Fruit fly (Drosophila melanogaster): ENCODE data around the gene CG7556.

The CG7556 gene

dm6 chrX:19152570-19153287, 26.9 kb downstream of the CG7556 start:
- TF ChIP-seq Mnt (GFP tag; optimal IDR thresholded peaks at IDR 0.05) (peak; percentile 22), ovo (GFP tag; optimal IDR thresholded peaks at IDR 0.05) (peak; percentile 62), cnc (optimal IDR thresholded peaks at IDR 0.05) (no peak), toe (GFP tag; optimal IDR thresholded peaks at IDR 0.05) (peak; percentile 58), CG5204 (GFP tag; optimal IDR thresholded peaks at IDR 0.05) (peak; percentile 72), bab1 (GFP tag; optimal IDR thresholded peaks at IDR 0.05) (peak; percentile 64), CG11617 (GFP tag; optimal IDR thresholded peaks at IDR 0.05) (peak; percentile 87), CG1620 (GFP tag; optimal IDR thresholded peaks at IDR 0.05) (peak; percentile 15), tj (GFP tag; optimal IDR thresholded peaks at IDR 0.05) (peak; percentile 23), CG14711 (tag; optimal IDR thresholded peaks at IDR 0.05) (peak; percentile 76), Hr96 (GFP tag; optimal IDR thresholded peaks at IDR 0.05) (peak; percentile 56), cic (GFP tag; optimal IDR thresholded peaks at IDR 0.05) (no peak), CG33017 (tag; optimal IDR thresholded peaks at IDR 0.05) (peak; percentile 45), Clk (GFP tag; optimal IDR thresholded peaks at IDR 0.05) (no peak), CG7045 (GFP tag; optimal IDR thresholded peaks at IDR 0.05) (peak; percentile 57), pad (GFP tag; optimal IDR thresholded peaks at IDR 0.05) (peak; percentile 16), CG7101 (tag; optimal IDR thresholded peaks at IDR 0.05) (peak; percentile 74), kay (GFP tag; ENCODE audit: borderline replicate concordance) (peak; percentile 92), Crg-1 (GFP tag; optimal IDR thresholded peaks at IDR 0.05) (peak; percentile 49), CG12768 (GFP tag; optimal IDR thresholded peaks at IDR 0.05) (peak; percentile 46)

dm6 chrX:19149511-19149876, 30.1 kb downstream of the CG7556 start:
- no peak for TF ChIP-seq kay (GFP tag; ENCODE audit: borderline replicate concordance)
- peak; percentile 28 for TF ChIP-seq ovo (GFP tag; optimal IDR thresholded peaks at IDR 0.05)
- no peak for TF ChIP-seq cnc (optimal IDR thresholded peaks at IDR 0.05)

- peak; percentile 58 for TF ChIP-seq ovo (GFP tag; optimal IDR thresholded peaks at IDR 0.05)
- peak; percentile 89 for TF ChIP-seq tj (GFP tag; optimal IDR thresholded peaks at IDR 0.05)
- TF ChIP-seq CG7101 (tag; optimal IDR thresholded peaks at IDR 0.05) = no peak
These were observed 30.7 kb downstream of the CG7556 start for dm6 chrX:19148798-19149510.

dm6 chrX:19147939-19148641, 31.5 kb downstream of the CG7556 start:
- TF ChIP-seq tj (GFP tag; optimal IDR thresholded peaks at IDR 0.05) (peak; percentile 84), CG11617 (GFP tag; optimal IDR thresholded peaks at IDR 0.05) (no peak), pad (GFP tag; optimal IDR thresholded peaks at IDR 0.05) (no peak), Mnt (GFP tag; optimal IDR thresholded peaks at IDR 0.05) (no peak)

dm6 chrX:19146421-19146952, 33.1 kb downstream of the CG7556 start:
- TF ChIP-seq CG12768 (GFP tag; optimal IDR thresholded peaks at IDR 0.05) (no peak), CG7045 (GFP tag; optimal IDR thresholded peaks at IDR 0.05) (no peak), cic (GFP tag; optimal IDR thresholded peaks at IDR 0.05) (peak; percentile 25), bab1 (GFP tag; optimal IDR thresholded peaks at IDR 0.05) (peak; percentile 5), CG14711 (tag; optimal IDR thresholded peaks at IDR 0.05) (peak; percentile 16), tj (GFP tag; optimal IDR thresholded peaks at IDR 0.05) (no peak), CG11617 (GFP tag; optimal IDR thresholded peaks at IDR 0.05) (peak; percentile 6), Clk (GFP tag; optimal IDR thresholded peaks at IDR 0.05) (no peak), cnc (optimal IDR thresholded peaks at IDR 0.05) (no peak), Mnt (GFP tag; optimal IDR thresholded peaks at IDR 0.05) (no peak), Hr96 (GFP tag; optimal IDR thresholded peaks at IDR 0.05) (no peak), CG7101 (tag; optimal IDR thresholded peaks at IDR 0.05) (no peak), pad (GFP tag; optimal IDR thresholded peaks at IDR 0.05) (peak; percentile 33), Crg-1 (GFP tag; optimal IDR thresholded peaks at IDR 0.05) (no peak), CG33017 (tag; optimal IDR thresholded peaks at IDR 0.05) (no peak)

- TF ChIP-seq cic (GFP tag; optimal IDR thresholded peaks at IDR 0.05) (peak; percentile 27), kay (GFP tag; ENCODE audit: borderline replicate concordance) (peak; percentile 62), CG11617 (GFP tag; optimal IDR thresholded peaks at IDR 0.05) (no peak), CG14711 (tag; optimal IDR thresholded peaks at IDR 0.05) (no peak), pad (GFP tag; optimal IDR thresholded peaks at IDR 0.05) (no peak), tj (GFP tag; optimal IDR thresholded peaks at IDR 0.05) (no peak), CG7045 (GFP tag; optimal IDR thresholded peaks at IDR 0.05) (no peak), Mnt (GFP tag; optimal IDR thresholded peaks at IDR 0.05) (no peak)
These were observed 34.7 kb downstream of the CG7556 start for dm6 chrX:19144785-19145422.

Data from whole organism, adult.